Fruit fly (Drosophila melanogaster) whole organism, embryonic: Measurements from ENCODE around the gene CG32647.
A peak's percentile ranks its signal among the peaks of the same experiment; 100 is the strongest.

Experiments used
- CG10543 ChIP-seq: fragments of 200-800 bp; sonication (Bioruptor generic); optimal IDR thresholded peaks from 3 replicates; lab custom pipeline; 2017; ENCODE audit warnings: missing biosample characterization, mild to moderate bottlenecking, missing genetic modification characterization, moderate library complexity
- CG10979 ChIP-seq: fragments of 200-800 bp; sonication (Bioruptor generic); optimal IDR thresholded peaks from 2 replicates; lab custom pipeline; 2018; ENCODE audit warnings: missing biosample characterization, mild to moderate bottlenecking, missing genetic modification characterization, moderate library complexity
- CG12942 ChIP-seq: fragments of 200-800 bp; sonication (Bioruptor generic); optimal IDR thresholded peaks from 3 replicates; lab custom pipeline; 2016; ENCODE audit warnings: missing biosample characterization, missing genetic modification characterization
- CG14014 ChIP-seq: fragments of 200-800 bp; sonication (Bioruptor generic); IDR thresholded peaks from 2 replicates; pipeline ENCODE4 v1.3.6; 2022; ENCODE audit warnings: missing biosample characterization, missing genetic modification characterization
- CG14667 ChIP-seq: fragments of 200-800 bp; sonication (Bioruptor generic); IDR thresholded peaks from 2 replicates; pipeline ENCODE4 v1.3.6; 2022; ENCODE audit warnings: missing biosample characterization, missing genetic modification characterization
- CG15073 ChIP-seq: fragments of 200-800 bp; sonication (Bioruptor generic); optimal IDR thresholded peaks from 2 replicates; lab custom pipeline; 2016; ENCODE audit warnings: missing biosample characterization, missing genetic modification characterization
- CG15479 ChIP-seq: fragments of 200-800 bp; sonication (Bioruptor generic); optimal IDR thresholded peaks from 3 replicates; lab custom pipeline; 2019; ENCODE audit warnings: missing biosample characterization, mild to moderate bottlenecking, missing genetic modification characterization, moderate library complexity
- CG1647 ChIP-seq: fragments of 200-800 bp; sonication (Bioruptor generic); optimal IDR thresholded peaks from 3 replicates; lab custom pipeline; 2016; ENCODE audit warnings: missing biosample characterization, missing genetic modification characterization
- CG17802 ChIP-seq: fragments of 200-800 bp; sonication (Bioruptor generic); optimal IDR thresholded peaks from 2 replicates; lab custom pipeline; 2018; ENCODE audit warnings: missing biosample characterization, mild to moderate bottlenecking, missing genetic modification characterization, moderate library complexity
- CG17829 ChIP-seq: fragments of 200-800 bp; optimal IDR thresholded peaks from 2 replicates; lab custom pipeline; 2019; ENCODE audit warnings: missing biosample characterization, mild to moderate bottlenecking, missing genetic modification characterization, moderate library complexity
- CG18011 ChIP-seq: fragments of 200-800 bp; sonication (Bioruptor generic); optimal IDR thresholded peaks from 2 replicates; lab custom pipeline; 2017; ENCODE audit warnings: missing biosample characterization, missing genetic modification characterization, mild to moderate bottlenecking, moderate library complexity, missing genotype
- CG2120 ChIP-seq: fragments of 200-800 bp; sonication (Bioruptor generic); optimal IDR thresholded peaks from 3 replicates; lab custom pipeline; 2016; ENCODE audit warnings: missing biosample characterization, missing genetic modification characterization
- CG2199 ChIP-seq: fragments of 200-800 bp; sonication (Bioruptor generic); IDR thresholded peaks from 3 replicates; pipeline ENCODE4 v1.3.6; 2022; ENCODE audit warnings: missing biosample characterization, missing genetic modification characterization
- CG30403 ChIP-seq: fragments of 200-800 bp; sonication (Bioruptor generic); optimal IDR thresholded peaks from 3 replicates; lab custom pipeline; 2016; ENCODE audit warnings: missing biosample characterization, missing genetic modification characterization
- CG3163 ChIP-seq: fragments of 200-800 bp; sonication (Bioruptor generic); optimal IDR thresholded peaks from 3 replicates; lab custom pipeline; 2016; ENCODE audit warnings: missing biosample characterization, missing genetic modification characterization
- CG3726 ChIP-seq: fragments of 200-800 bp; sonication (Bioruptor generic); IDR thresholded peaks from 3 replicates; pipeline ENCODE4, ENCODE4 v1.3.6; 2022; ENCODE audit warnings: missing biosample characterization, missing genetic modification characterization
- CG7271 ChIP-seq: fragments of 200-800 bp; sonication (Bioruptor generic); optimal IDR thresholded peaks from 2 replicates; lab custom pipeline; 2018; ENCODE audit warnings: missing biosample characterization, mild to moderate bottlenecking, missing genetic modification characterization, moderate library complexity
- CG7556 ChIP-seq: fragments of 200-800 bp; sonication (Bioruptor generic); optimal IDR thresholded peaks from 2 replicates; lab custom pipeline; 2017; ENCODE audit warnings: missing biosample characterization, mild to moderate bottlenecking, missing genetic modification characterization
- CG9797 ChIP-seq: fragments of 200-800 bp; sonication (Bioruptor generic); optimal IDR thresholded peaks from 3 replicates; lab custom pipeline; 2018; ENCODE audit warnings: missing biosample characterization, mild to moderate bottlenecking, missing genetic modification characterization
- CG9876 ChIP-seq: fragments of 200-800 bp; sonication (Bioruptor generic); optimal IDR thresholded peaks from 2 replicates; lab custom pipeline; 2016; ENCODE audit warnings: missing biosample characterization, missing genetic modification characterization
- CG9932 ChIP-seq: fragments of 200-800 bp; sonication (Bioruptor generic); IDR thresholded peaks from 2 replicates; pipeline ENCODE4 v1.3.6; 2022; ENCODE audit warnings: missing biosample characterization, missing genetic modification characterization
- CoRest ChIP-seq: fragments of 200-800 bp; sonication (Bioruptor generic); optimal IDR thresholded peaks from 3 replicates; lab custom pipeline; 2018; ENCODE audit warnings: missing biosample characterization, mild to moderate bottlenecking, missing genetic modification characterization, moderate library complexity
- Elba2 ChIP-seq: fragments of 200-800 bp; sonication (Bioruptor generic); optimal IDR thresholded peaks from 3 replicates; lab custom pipeline; 2016; ENCODE audit warnings: missing biosample characterization, missing genetic modification characterization
- Ets65A ChIP-seq: fragments of 200-800 bp; sonication (Bioruptor generic); peaks from one replicate; lab custom pipeline; 2016; ENCODE audit warnings: missing biosample characterization, missing genetic modification characterization
- Ets97D ChIP-seq: fragments of 200-800 bp; sonication (Bioruptor generic); optimal IDR thresholded peaks from 3 replicates; lab custom pipeline; 2016; ENCODE audit warnings: missing biosample characterization, missing genetic modification characterization
- Fer2 ChIP-seq: fragments of 200-800 bp; sonication (Bioruptor generic); optimal IDR thresholded peaks from 2 replicates; lab custom pipeline; 2018; ENCODE audit warnings: missing biosample characterization, mild to moderate bottlenecking, missing genetic modification characterization, moderate library complexity
- H2.0 ChIP-seq: fragments of 200-800 bp; sonication (Bioruptor generic); IDR thresholded peaks from 2 replicates; pipeline ENCODE4 v1.3.6; 2022; ENCODE audit warnings: missing biosample characterization, missing genetic modification characterization
- Hmx ChIP-seq: fragments of 200-800 bp; sonication (Bioruptor generic); optimal IDR thresholded peaks from 2 replicates; lab custom pipeline; 2016; ENCODE audit warnings: missing biosample characterization, missing genetic modification characterization
- NfI ChIP-seq: fragments of 200-800 bp; sonication (Bioruptor generic); optimal IDR thresholded peaks from 3 replicates; lab custom pipeline; 2018; ENCODE audit warnings: missing biosample characterization, mild to moderate bottlenecking, missing genetic modification characterization, moderate library complexity
- Rx ChIP-seq: fragments of 200-800 bp; sonication (Bioruptor generic); IDR thresholded peaks from 2 replicates; pipeline ENCODE4 v1.3.6; 2022; ENCODE audit warnings: missing biosample characterization, missing genetic modification characterization
- Spps ChIP-seq: fragments of 200-800 bp; sonication (Bioruptor generic); optimal IDR thresholded peaks from 2 replicates; lab custom pipeline; 2018; ENCODE audit warnings: missing biosample characterization, mild to moderate bottlenecking, missing genetic modification characterization
- Taf1 ChIP-seq: fragments of 200-800 bp; sonication (Bioruptor generic); IDR thresholded peaks from 2 replicates; pipeline ENCODE4 v1.3.6; 2022; ENCODE audit warnings: missing biosample characterization, missing genetic modification characterization
- al ChIP-seq: fragments of 200-800 bp; sonication (Bioruptor generic); IDR thresholded peaks from 2 replicates; pipeline ENCODE4 v1.3.6; 2022; ENCODE audit warnings: missing biosample characterization, missing genetic modification characterization
- ase ChIP-seq: fragments of 200-800 bp; sonication (Bioruptor generic); IDR thresholded peaks from 3 replicates; pipeline ENCODE4 v1.3.6; 2022; ENCODE audit warnings: missing biosample characterization, missing genetic modification characterization
- ash1 ChIP-seq: fragments of 200-800 bp; sonication (Bioruptor generic); optimal IDR thresholded peaks from 2 replicates; lab custom pipeline; 2018; ENCODE audit warnings: missing biosample characterization, mild to moderate bottlenecking, missing genetic modification characterization
- cad ChIP-seq: fragments of >200 bp; optimal IDR thresholded peaks from 2 replicates; lab custom pipeline; 2017; ENCODE audit warnings: missing biosample characterization, missing genetic modification characterization
- cg ChIP-seq: fragments of 200-800 bp; sonication (Bioruptor generic); optimal IDR thresholded peaks from 3 replicates; lab custom pipeline; 2019; ENCODE audit warnings: missing biosample characterization, mild to moderate bottlenecking, missing genetic modification characterization, moderate library complexity
- crol ChIP-seq: fragments of 200-800 bp; sonication (Bioruptor generic); IDR thresholded peaks from 2 replicates; pipeline ENCODE4 v1.3.6; 2022; ENCODE audit warnings: missing biosample characterization, missing genetic modification characterization
- dpn ChIP-seq, 2 experiments: fragments of 200-800 bp; sonication (Bioruptor generic); optimal IDR thresholded peaks; 3 replicates each; lab custom pipeline; 2016; ENCODE audit warnings: missing biosample characterization in 2 of 2, missing genetic modification characterization in 2 of 2
- exex ChIP-seq: fragments of 200-800 bp; sonication (Bioruptor generic); optimal IDR thresholded peaks from 4 replicates; lab custom pipeline; 2018; ENCODE audit warnings: missing biosample characterization, mild to moderate bottlenecking, missing genetic modification characterization, moderate library complexity
- fd64A ChIP-seq: fragments of 200-800 bp; sonication (Bioruptor generic); optimal IDR thresholded peaks from 3 replicates; lab custom pipeline; 2018; ENCODE audit warnings: missing biosample characterization, mild to moderate bottlenecking, missing genetic modification characterization
- gro ChIP-seq: fragments of 200-800 bp; sonication (Bioruptor generic); optimal IDR thresholded peaks from 2 replicates; lab custom pipeline; 2016; ENCODE audit warnings: missing biosample characterization, missing genetic modification characterization
- ken ChIP-seq: fragments of 200-800 bp; sonication (Bioruptor generic); IDR thresholded peaks from 3 replicates; pipeline ENCODE4 v1.3.6; 2022; ENCODE audit warnings: missing biosample characterization, missing genetic modification characterization
- klu ChIP-seq: fragments of 200-800 bp; sonication (Bioruptor generic); IDR thresholded peaks from 2 replicates; pipeline ENCODE4 v1.3.6; 2022; ENCODE audit warnings: missing biosample characterization, missing genetic modification characterization
- luna ChIP-seq: fragments of 200-800 bp; sonication (Bioruptor generic); optimal IDR thresholded peaks from 2 replicates; lab custom pipeline; 2016; ENCODE audit warnings: missing biosample characterization, missing genetic modification characterization
- phol ChIP-seq: fragments of 200-800 bp; sonication (Bioruptor generic); optimal IDR thresholded peaks from 3 replicates; lab custom pipeline; 2018; ENCODE audit warnings: missing biosample characterization, mild to moderate bottlenecking, missing genetic modification characterization, moderate library complexity
- ranshi ChIP-seq: fragments of 200-800 bp; sonication (Bioruptor generic); IDR thresholded peaks from 2 replicates; pipeline ENCODE4 v1.3.6; 2022; ENCODE audit warnings: missing biosample characterization, missing genetic modification characterization
- repo ChIP-seq: fragments of 200-800 bp; sonication (Bioruptor generic); optimal IDR thresholded peaks from 2 replicates; lab custom pipeline; 2016; ENCODE audit warnings: missing biosample characterization, missing genetic modification characterization
- slp2 ChIP-seq: fragments of 200-800 bp; sonication (Bioruptor generic); optimal IDR thresholded peaks from 2 replicates; lab custom pipeline; 2016; ENCODE audit warnings: missing biosample characterization, missing genetic modification characterization
- tna ChIP-seq: fragments of 200-800 bp; sonication (Bioruptor generic); IDR thresholded peaks from 2 replicates; pipeline ENCODE4 v1.3.6; 2022; ENCODE audit warnings: missing biosample characterization, missing genetic modification characterization; ENCODE audit not compliant: partially characterized antibody
- twi ChIP-seq: fragments of 200-800 bp; optimal IDR thresholded peaks from 2 replicates; lab custom pipeline; 2019; ENCODE audit warnings: missing biosample characterization, mild to moderate bottlenecking, missing genetic modification characterization, moderate library complexity
- zf30C ChIP-seq: fragments of 200-800 bp; sonication (Bioruptor generic); optimal IDR thresholded peaks from 3 replicates; lab custom pipeline; 2018; ENCODE audit warnings: missing biosample characterization, mild to moderate bottlenecking, missing genetic modification characterization

CG32647 gene

dm6 chrX:12752196-12752595 is 32.6 kb downstream of the CG32647 start (continued):
- TF ChIP-seq Ets97D (GFP tag; lab: Kevin White, UChicago), result peak; percentile 95
- peak; percentile 64 for TF ChIP-seq CG9797 (GFP tag; lab: Kevin White, UChicago)
- TF ChIP-seq crol, result peak; percentile 69; the same call in 1 of the 2 replicates
- no peak for TF ChIP-seq CG15479 (GFP tag; lab: Kevin White, UChicago)
- peak; percentile 95 for TF ChIP-seq twi (tag; lab: Kevin White, UChicago)
- peak; percentile 99 for TF ChIP-seq CoRest (tag; lab: Kevin White, UChicago)
- TF ChIP-seq CG1647 (GFP tag; lab: Kevin White, UChicago), result peak; percentile 99
- peak; percentile 94 for TF ChIP-seq ash1
- TF ChIP-seq CG17829 (tag; lab: Kevin White, UChicago), result peak; percentile 99
- peak; percentile 98 for TF ChIP-seq luna
- TF ChIP-seq slp2 (GFP tag; lab: Kevin White, UChicago), result peak; percentile 94
- peak; percentile 99 for TF ChIP-seq Taf1 (GFP tag; lab: Robert Waterston, UW)
- no peak for TF ChIP-seq tna (GFP tag; lab: Robert Waterston, UW)
- TF ChIP-seq fd64A (GFP tag; lab: Kevin White, UChicago), result peak; percentile 90
- peak; percentile 99 for TF ChIP-seq CG2199 (GFP tag; lab: Robert Waterston, UW)
- peak; percentile 99 for TF ChIP-seq Spps (tag; lab: Kevin White, UChicago)
- peak; percentile 98 for TF ChIP-seq Hmx (GFP tag; lab: Kevin White, UChicago)
- peak; percentile 98 for TF ChIP-seq ase (GFP tag; lab: Robert Waterston, UW)
- TF ChIP-seq CG7271 (tag; lab: Kevin White, UChicago), result peak; percentile 92
- TF ChIP-seq cad (GFP tag; lab: Kevin White, UChicago), result no peak
- peak; percentile 100 for TF ChIP-seq CG9932 (GFP tag; lab: Robert Waterston, UW)
- TF ChIP-seq CG3726, result peak; percentile 98
- TF ChIP-seq ken (GFP tag; lab: Robert Waterston, UW), result peak; percentile 99
- TF ChIP-seq CG7556 (GFP tag; lab: Kevin White, UChicago), result peak; percentile 99
- peak; percentile 99 for TF ChIP-seq CG12942
- peak; percentile 93 for TF ChIP-seq CG17802 (tag; lab: Kevin White, UChicago)
- TF ChIP-seq Ets65A (GFP tag; lab: Kevin White, UChicago), result peak; percentile 100
- TF ChIP-seq phol (tag; lab: Kevin White, UChicago), result peak; percentile 99
- peak; percentile 100 for TF ChIP-seq CG2120
- TF ChIP-seq CG10979 (tag; lab: Kevin White, UChicago), result peak; percentile 99
- peak; percentile 99 for TF ChIP-seq al (GFP tag; lab: Robert Waterston, UW)
- peak; percentile 99 for TF ChIP-seq repo
- peak; percentile 94 for TF ChIP-seq Elba2 (GFP tag; lab: Kevin White, UChicago)
- peak; percentile 98 for TF ChIP-seq Fer2 (tag; lab: Kevin White, UChicago)
- TF ChIP-seq zf30C, result peak; percentile 99
- peak; percentile 99 for TF ChIP-seq Rx (GFP tag; lab: Robert Waterston, UW)
- peak; percentile 100 for TF ChIP-seq CG30403
- TF ChIP-seq CG18011 (GFP tag; lab: Kevin White, UChicago), result peak; percentile 91
- TF ChIP-seq CG10543 (GFP tag; lab: Kevin White, UChicago), result peak; percentile 94
- TF ChIP-seq cg, result peak; percentile 30
- peak; percentile 99 for TF ChIP-seq CG9876 (GFP tag; lab: Kevin White, UChicago)
- peak; percentile 92 for TF ChIP-seq CG15073 (GFP tag; lab: Kevin White, UChicago)
- TF ChIP-seq NfI (GFP tag; lab: Kevin White, UChicago), result peak; percentile 99
- peak; percentile 99 for TF ChIP-seq H2.0 (GFP tag; lab: Robert Waterston, UW)
- TF ChIP-seq dpn (GFP tag; optimal IDR thresholded peaks at IDR 0.05; lab: Kevin White, UChicago), result peak; percentile 99 to 100
- TF ChIP-seq gro (GFP tag; lab: Kevin White, UChicago), result peak; percentile 100
- peak; percentile 99 for TF ChIP-seq ranshi
- TF ChIP-seq klu (GFP tag; lab: Robert Waterston, UW), result peak; percentile 99
- peak; percentile 99 for TF ChIP-seq CG14014 (GFP tag; lab: Robert Waterston, UW)
- peak; percentile 98 for TF ChIP-seq CG14667 (GFP tag; lab: Robert Waterston, UW)
- peak; percentile 91 for TF ChIP-seq exex (tag; lab: Kevin White, UChicago)
- TF ChIP-seq CG3163 (GFP tag; lab: Kevin White, UChicago), result peak; percentile 94
